Fruit fly (Drosophila melanogaster) Kc167 (cell line): ENCODE measurements around the gene RNF220.

Experiments
- Myc ChIP-seq: fragments of >200 bp; optimal IDR thresholded peaks from 2 replicates; lab custom pipeline; 2017; ENCODE audit warnings: missing external identifiers
- Sin3A ChIP-seq: fragments of >200 bp; optimal IDR thresholded peaks from 2 replicates; lab custom pipeline; 2018; ENCODE audit warnings: missing external identifiers
- psq ChIP-seq: fragments of >200 bp; optimal IDR thresholded peaks from 2 replicates; lab custom pipeline; 2017; ENCODE audit warnings: missing external identifiers
- ttk ChIP-seq: sonication (Bioruptor generic); optimal IDR thresholded peaks from 2 replicates; lab custom pipeline; 2017; ENCODE audit warnings: missing external identifiers

DNA sequence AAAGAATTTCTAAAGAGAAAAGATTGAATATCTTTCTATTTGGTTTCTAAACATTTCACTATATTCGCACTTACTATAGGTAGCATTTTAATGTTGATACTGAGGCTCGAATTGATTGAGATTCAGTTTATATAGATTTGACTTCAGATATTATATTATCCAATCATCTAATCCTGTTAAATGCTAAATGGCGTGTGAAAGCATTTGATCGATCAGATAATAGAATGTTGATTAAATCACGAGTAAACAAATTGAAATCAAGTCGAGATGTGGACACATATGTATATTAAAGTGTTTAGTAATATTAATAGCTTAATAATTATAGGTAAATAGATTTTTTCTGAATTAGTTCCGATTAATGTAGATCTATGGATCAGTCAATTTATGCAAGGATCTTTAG is 44.7 kb upstream of the RNF220 start, which contains the start of gene CG43094:
- no peak for TF ChIP-seq Sin3A (lab: Kevin White, UChicago)
- no peak for TF ChIP-seq psq
- no peak for TF ChIP-seq ttk (lab: Kevin White, UChicago)
- no peak for TF ChIP-seq Myc (lab: Kevin White, UChicago)
